Fruit fly (Drosophila melanogaster): ENCODE results near the gene CG11369.

DNA sequence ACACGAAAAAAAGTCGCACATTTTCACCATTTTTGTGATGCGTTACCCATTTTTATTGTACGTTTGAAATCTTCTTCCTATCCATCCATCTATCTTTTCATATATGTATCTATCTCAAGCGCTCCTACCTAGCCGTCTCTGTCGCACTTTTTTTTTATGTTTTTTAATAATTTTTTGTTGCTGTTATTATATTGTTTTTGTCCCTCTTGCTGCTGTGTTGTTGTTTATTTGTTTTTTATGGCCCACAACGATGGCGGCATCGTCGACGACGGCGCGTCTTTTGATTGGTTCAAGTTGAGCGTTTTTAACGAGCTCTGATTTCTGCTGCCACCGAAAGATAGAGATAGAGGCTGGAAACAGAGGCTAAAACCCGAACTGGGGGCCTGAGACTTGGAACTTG lies 5.8 kb upstream of the CG11369 start:
- TF ChIP-seq CG6254 (GFP tag; optimal IDR thresholded peaks at IDR 0.05) (no peak), CG8359 (GFP tag; optimal IDR thresholded peaks at IDR 0.05; ENCODE audit: borderline replicate concordance) (no peak)
